Fruit fly (Drosophila melanogaster) whole organism, embryonic: ENCODE data around the gene CG12659.

Source experiments
- Atf3 ChIP-seq: fragments of 200-800 bp; sonication (Bioruptor generic); optimal IDR thresholded peaks from 3 replicates; lab custom pipeline; 2016; ENCODE audit warnings: missing biosample characterization, missing genetic modification characterization
- Bteb2 ChIP-seq: fragments of 200-800 bp; sonication (Bioruptor generic); optimal IDR thresholded peaks from 2 replicates; lab custom pipeline; 2016; ENCODE audit warnings: missing biosample characterization, missing genetic modification characterization
- C15 ChIP-seq: fragments of 200-800 bp; sonication (Bioruptor generic); IDR thresholded peaks from 3 replicates; pipeline ENCODE4 v1.3.6; 2022; ENCODE audit warnings: missing biosample characterization, missing genetic modification characterization
- CG10209 ChIP-seq: fragments of 200-800 bp; sonication (Bioruptor generic); optimal IDR thresholded peaks from 3 replicates; lab custom pipeline; 2017; ENCODE audit warnings: missing biosample characterization, mild to moderate bottlenecking, missing genetic modification characterization, missing genetic modification reagents
- CG1024 ChIP-seq: fragments of 200-800 bp; sonication (Bioruptor generic); IDR thresholded peaks from 2 replicates; pipeline ENCODE4 v1.3.6; 2022; ENCODE audit warnings: missing biosample characterization, missing genetic modification characterization
- CG1233 ChIP-seq: fragments of 200-800 bp; sonication (Bioruptor generic); optimal IDR thresholded peaks from 4 replicates; lab custom pipeline; 2018; ENCODE audit warnings: missing biosample characterization, mild to moderate bottlenecking, missing genetic modification characterization
- CG12744 ChIP-seq: fragments of 200-800 bp; sonication (Bioruptor generic); optimal IDR thresholded peaks from 2 replicates; lab custom pipeline; 2016; ENCODE audit warnings: missing biosample characterization, missing genetic modification characterization
- CG12769 ChIP-seq: fragments of 200-800 bp; sonication (Bioruptor generic); optimal IDR thresholded peaks from 2 replicates; lab custom pipeline; 2019; ENCODE audit warnings: missing biosample characterization, mild to moderate bottlenecking, missing genetic modification characterization, moderate library complexity
- CG14667 ChIP-seq: fragments of 200-800 bp; sonication (Bioruptor generic); IDR thresholded peaks from 2 replicates; pipeline ENCODE4 v1.3.6; 2022; ENCODE audit warnings: missing biosample characterization, missing genetic modification characterization
- CG15514 ChIP-seq: fragments of 200-800 bp; sonication (Bioruptor generic); optimal IDR thresholded peaks from 3 replicates; lab custom pipeline; 2017; ENCODE audit warnings: missing biosample characterization, missing genetic modification characterization, mild to moderate bottlenecking, moderate library complexity, missing genetic modification reagents
- CG15601 ChIP-seq: fragments of 200-800 bp; sonication (Bioruptor generic); optimal IDR thresholded peaks from 3 replicates; lab custom pipeline; 2019; ENCODE audit warnings: missing biosample characterization, mild to moderate bottlenecking, missing genetic modification characterization, moderate library complexity
- CG1602 ChIP-seq: fragments of 200-800 bp; sonication (Bioruptor generic); optimal IDR thresholded peaks from 3 replicates; lab custom pipeline; 2016; ENCODE audit warnings: missing biosample characterization, missing genetic modification characterization
- CG1603 ChIP-seq: fragments of 200-800 bp; sonication (Bioruptor generic); optimal IDR thresholded peaks from 2 replicates; lab custom pipeline; 2019; ENCODE audit warnings: missing biosample characterization, mild to moderate bottlenecking, missing genetic modification characterization, moderate library complexity
- CG1647 ChIP-seq: fragments of 200-800 bp; sonication (Bioruptor generic); optimal IDR thresholded peaks from 3 replicates; lab custom pipeline; 2016; ENCODE audit warnings: missing biosample characterization, missing genetic modification characterization
- CG16813 ChIP-seq: fragments of 200-800 bp; sonication (Bioruptor generic); IDR thresholded peaks from 3 replicates; pipeline ENCODE4 v1.3.6; 2022; ENCODE audit warnings: missing biosample characterization, missing genetic modification characterization; ENCODE audit not compliant: partially characterized antibody
- CG2712 ChIP-seq: fragments of 200-800 bp; optimal IDR thresholded peaks from 3 replicates; lab custom pipeline; 2019; ENCODE audit warnings: missing biosample characterization, mild to moderate bottlenecking, missing genetic modification characterization, moderate library complexity
- CG30020 ChIP-seq: fragments of 200-800 bp; optimal IDR thresholded peaks from 2 replicates; lab custom pipeline; 2019; ENCODE audit warnings: missing biosample characterization, mild to moderate bottlenecking, missing genetic modification characterization, moderate library complexity
- CG31441 ChIP-seq: fragments of 200-800 bp; sonication (Bioruptor generic); IDR thresholded peaks from 2 replicates; pipeline ENCODE4 v1.3.6; 2022; ENCODE audit warnings: missing biosample characterization, missing genetic modification characterization
- CG4328 ChIP-seq: fragments of 200-800 bp; sonication (Bioruptor generic); optimal IDR thresholded peaks from 3 replicates; lab custom pipeline; 2017; ENCODE audit warnings: missing biosample characterization, missing genetic modification reagents, missing genetic modification characterization
- CG4820 ChIP-seq: fragments of 200-800 bp; sonication (Bioruptor generic); optimal IDR thresholded peaks from 3 replicates; lab custom pipeline; 2016; ENCODE audit warnings: missing biosample characterization, missing genetic modification characterization
- CG5245 ChIP-seq: fragments of 200-800 bp; sonication (Bioruptor generic); optimal IDR thresholded peaks from 3 replicates; lab custom pipeline; 2016; ENCODE audit warnings: missing biosample characterization, missing genetic modification characterization
- CG7786 ChIP-seq: fragments of 200-800 bp; sonication (Bioruptor generic); optimal IDR thresholded peaks from 2 replicates; lab custom pipeline; 2016; ENCODE audit warnings: missing biosample characterization, missing genetic modification characterization
- CG9876 ChIP-seq: fragments of 200-800 bp; sonication (Bioruptor generic); optimal IDR thresholded peaks from 2 replicates; lab custom pipeline; 2016; ENCODE audit warnings: missing biosample characterization, missing genetic modification characterization
- Drgx ChIP-seq: fragments of 200-800 bp; sonication (Bioruptor generic); IDR thresholded peaks from 2 replicates; pipeline ENCODE4 v1.3.6; 2022; ENCODE audit warnings: missing biosample characterization, missing genetic modification characterization
- Eip74EF ChIP-seq, 2 experiments: fragments of 200-800 bp in 1 of 2; fragments of >200 bp in 1 of 2; sonication (Bioruptor generic) in 1 of 2; optimal IDR thresholded peaks; 2 replicates each; lab custom pipeline; 2017 to 2019; ENCODE audit warnings: missing biosample characterization in 2 of 2, missing genetic modification characterization in 2 of 2, mild to moderate bottlenecking in 1 of 2, moderate library complexity in 1 of 2
- Elba2 ChIP-seq: fragments of 200-800 bp; sonication (Bioruptor generic); optimal IDR thresholded peaks from 3 replicates; lab custom pipeline; 2016; ENCODE audit warnings: missing biosample characterization, missing genetic modification characterization
- Fer3 ChIP-seq: fragments of 200-800 bp; sonication (Bioruptor generic); optimal IDR thresholded peaks from 2 replicates; lab custom pipeline; 2018; ENCODE audit warnings: missing biosample characterization, mild to moderate bottlenecking, missing genetic modification characterization, moderate library complexity
- Gsc ChIP-seq: fragments of 200-800 bp; sonication (Bioruptor generic); IDR thresholded peaks from 2 replicates; pipeline ENCODE4 v1.3.6; 2022; ENCODE audit warnings: missing biosample characterization, missing genetic modification characterization
- Gug ChIP-seq: fragments of 200-800 bp; sonication (Bioruptor generic); IDR thresholded peaks from 4 replicates; pipeline ENCODE4 v1.3.6; 2022; ENCODE audit warnings: missing biosample characterization, missing genetic modification characterization
- Hey ChIP-seq: fragments of 200-800 bp; sonication (Bioruptor generic); optimal IDR thresholded peaks from 3 replicates; lab custom pipeline; 2018; ENCODE audit warnings: missing biosample characterization, mild to moderate bottlenecking, missing genetic modification characterization
- MBD-R2 ChIP-seq: fragments of 200-800 bp; sonication (Bioruptor generic); IDR thresholded peaks from 2 replicates; pipeline ENCODE4 v1.3.6; 2022; ENCODE audit warnings: missing biosample characterization, missing genetic modification characterization
- Meics ChIP-seq: fragments of 200-800 bp; sonication (Bioruptor generic); optimal IDR thresholded peaks from 2 replicates; lab custom pipeline; 2017; ENCODE audit warnings: missing biosample characterization, mild to moderate bottlenecking, missing genetic modification characterization
- Mes4 ChIP-seq: fragments of 200-800 bp; sonication (Bioruptor generic); optimal IDR thresholded peaks from 2 replicates; lab custom pipeline; 2016; ENCODE audit warnings: missing biosample characterization, missing genetic modification characterization
- Myb ChIP-seq: fragments of 200-800 bp; sonication (Bioruptor generic); optimal IDR thresholded peaks from 2 replicates; lab custom pipeline; 2016; ENCODE audit warnings: missing biosample characterization, missing genetic modification characterization
- Opbp ChIP-seq: fragments of 200-800 bp; sonication (Bioruptor generic); IDR thresholded peaks from 3 replicates; pipeline ENCODE4 v1.3.6; 2022; ENCODE audit warnings: missing biosample characterization, missing genetic modification characterization; ENCODE audit not compliant: partially characterized antibody
- Stat92E ChIP-seq, 3 experiments: fragments of >200 bp in 2 of 3; fragments of 200-800 bp in 1 of 3; sonication (Bioruptor generic) in 1 of 3; optimal IDR thresholded peaks; 2 replicates each; lab custom pipeline; 2017 to 2019; ENCODE audit warnings: missing biosample characterization in 3 of 3, missing genetic modification characterization in 3 of 3, mild to moderate bottlenecking in 1 of 3, moderate library complexity in 1 of 3
- Xrp1 ChIP-seq: fragments of 200-800 bp; sonication (Bioruptor generic); IDR thresholded peaks from 2 replicates; pipeline ENCODE4 v1.3.6; 2022; ENCODE audit warnings: missing biosample characterization, missing genetic modification characterization
- amos ChIP-seq: fragments of 200-800 bp; sonication (Bioruptor generic); IDR thresholded peaks from 2 replicates; pipeline ENCODE4 v1.3.6; 2022; ENCODE audit warnings: missing biosample characterization, missing genetic modification characterization; ENCODE audit not compliant: partially characterized antibody
- cas ChIP-seq: fragments of 200-800 bp; sonication (Bioruptor generic); IDR thresholded peaks from 2 replicates; pipeline ENCODE4 v1.3.6; 2022; ENCODE audit warnings: missing biosample characterization, missing genetic modification characterization
- dan ChIP-seq: fragments of 200-800 bp; sonication (Bioruptor generic); IDR thresholded peaks from 2 replicates; pipeline ENCODE4 v1.3.6; 2022; ENCODE audit warnings: missing biosample characterization, missing genetic modification characterization
- dysf ChIP-seq: fragments of 200-800 bp; sonication (Bioruptor generic); IDR thresholded peaks from 3 replicates; pipeline ENCODE4 v1.3.6; 2022; ENCODE audit warnings: missing biosample characterization, missing genetic modification characterization
- fu2 ChIP-seq: fragments of 200-800 bp; sonication (Bioruptor generic); optimal IDR thresholded peaks from 2 replicates; lab custom pipeline; 2016; ENCODE audit warnings: missing biosample characterization, missing genetic modification characterization
- grn ChIP-seq: fragments of 200-800 bp; sonication (Bioruptor generic); optimal IDR thresholded peaks from 3 replicates; lab custom pipeline; 2017; ENCODE audit warnings: missing biosample characterization, missing genetic modification characterization
- inv ChIP-seq: fragments of 200-800 bp; sonication (Bioruptor generic); IDR thresholded peaks from 2 replicates; pipeline ENCODE4 v1.3.6; 2022; ENCODE audit warnings: missing biosample characterization, missing genetic modification characterization; ENCODE audit not compliant: partially characterized antibody
- nerfin-2 ChIP-seq: fragments of 200-800 bp; sonication (Bioruptor generic); IDR thresholded peaks from 2 replicates; pipeline ENCODE4 v1.3.6; 2022; ENCODE audit warnings: missing biosample characterization, missing genetic modification characterization; ENCODE audit not compliant: partially characterized antibody
- repo ChIP-seq: fragments of 200-800 bp; sonication (Bioruptor generic); optimal IDR thresholded peaks from 2 replicates; lab custom pipeline; 2016; ENCODE audit warnings: missing biosample characterization, missing genetic modification characterization
- sisA ChIP-seq: fragments of 200-800 bp; sonication (Bioruptor generic); IDR thresholded peaks from 2 replicates; pipeline ENCODE4 v1.3.6; 2022; ENCODE audit warnings: missing biosample characterization, missing genetic modification characterization
- stc ChIP-seq: fragments of 200-800 bp; sonication (Bioruptor generic); IDR thresholded peaks from 2 replicates; pipeline ENCODE4 v1.3.6; 2022; ENCODE audit warnings: missing biosample characterization, missing genetic modification characterization
- stwl ChIP-seq: fragments of 200-800 bp; sonication (Bioruptor generic); optimal IDR thresholded peaks from 3 replicates; lab custom pipeline; 2018; ENCODE audit warnings: missing biosample characterization, mild to moderate bottlenecking, missing genetic modification characterization, moderate library complexity
- tap ChIP-seq: fragments of 200-800 bp; optimal IDR thresholded peaks from 3 replicates; lab custom pipeline; 2019; ENCODE audit warnings: missing biosample characterization, mild to moderate bottlenecking, missing genetic modification characterization, moderate library complexity
- usp ChIP-seq: fragments of >200 bp; optimal IDR thresholded peaks from 2 replicates; lab custom pipeline; 2017; ENCODE audit warnings: missing biosample characterization, missing genetic modification characterization
- vvl ChIP-seq: fragments of 200-800 bp; sonication (Bioruptor generic); IDR thresholded peaks from 2 replicates; pipeline ENCODE4 v1.3.6; 2022; ENCODE audit warnings: missing biosample characterization, missing genetic modification characterization

Gene CG12659

dm6 chrX:8601165-8601564, 9.6 kb upstream of the CG12659 start (continued):
- TF ChIP-seq MBD-R2 (GFP tag; lab: Robert Waterston, UW), result no peak
- no peak for TF ChIP-seq Elba2 (GFP tag; lab: Kevin White, UChicago)
- TF ChIP-seq repo (GFP tag; lab: Kevin White, UChicago), result no peak
- TF ChIP-seq CG15514 (GFP tag; lab: Kevin White, UChicago), result no peak
- no peak for TF ChIP-seq Opbp (GFP tag; lab: Robert Waterston, UW)
- no peak for TF ChIP-seq Atf3 (GFP tag; lab: Kevin White, UChicago)
- TF ChIP-seq inv (GFP tag; lab: Robert Waterston, UW), result no peak
- peak; percentile 65 for TF ChIP-seq dysf (GFP tag; lab: Robert Waterston, UW)
- TF ChIP-seq CG4820 (GFP tag; lab: Kevin White, UChicago), result peak; percentile 8
- TF ChIP-seq CG5245, result peak; percentile 14
- no peak for TF ChIP-seq CG7786 (GFP tag; lab: Kevin White, UChicago)
- TF ChIP-seq CG14667 (GFP tag; lab: Robert Waterston, UW), result no peak
- no peak for TF ChIP-seq CG16813 (GFP tag; lab: Robert Waterston, UW)
- TF ChIP-seq grn (GFP tag; lab: Kevin White, UChicago), result no peak
- TF ChIP-seq Gug (GFP tag; lab: Robert Waterston, UW), result peak; percentile 58; the same call in 3 of the 4 replicates
- TF ChIP-seq CG1233 (GFP tag; lab: Kevin White, UChicago), result no peak
- TF ChIP-seq nerfin-2, result no peak
- TF ChIP-seq vvl, result peak; percentile 57; the same call in 1 of the 2 replicates
- TF ChIP-seq Stat92E (GFP tag; optimal IDR thresholded peaks at IDR 0.05; lab: Kevin White, UChicago), result no peak
- TF ChIP-seq stc (GFP tag; lab: Robert Waterston, UW), result no peak
- no peak for TF ChIP-seq cas (GFP tag; lab: Robert Waterston, UW)
- no peak for TF ChIP-seq Myb
- TF ChIP-seq CG2712 (tag; lab: Kevin White, UChicago), result peak; percentile 44
- peak; percentile 28 for TF ChIP-seq CG10209 (GFP tag; lab: Kevin White, UChicago)
- TF ChIP-seq fu2, result no peak
- TF ChIP-seq sisA (GFP tag; lab: Robert Waterston, UW), result peak; percentile 39; the same call in 1 of the 2 replicates
- TF ChIP-seq CG30020 (tag; lab: Kevin White, UChicago), result no peak
- peak; percentile 57; the same call in 1 of the 2 replicates for TF ChIP-seq Xrp1 (GFP tag; lab: Robert Waterston, UW)
- no peak for TF ChIP-seq dan (GFP tag; lab: Robert Waterston, UW)
- no peak for TF ChIP-seq Gsc
- no peak for TF ChIP-seq CG9876 (GFP tag; lab: Kevin White, UChicago)
- no peak for TF ChIP-seq Hey (tag; lab: Kevin White, UChicago)
- TF ChIP-seq stwl (tag; lab: Kevin White, UChicago), result no peak
- no peak for TF ChIP-seq tap (tag; lab: Kevin White, UChicago)
- peak; percentile 68 for TF ChIP-seq Drgx
- TF ChIP-seq Meics, result no peak
- TF ChIP-seq Eip74EF (GFP tag; optimal IDR thresholded peaks at IDR 0.05; lab: Kevin White, UChicago), result no peak
- no peak for TF ChIP-seq CG1603 (tag; lab: Kevin White, UChicago)
- no peak for TF ChIP-seq CG12769 (tag; lab: Kevin White, UChicago)
- TF ChIP-seq CG31441 (GFP tag; lab: Robert Waterston, UW), result no peak
- no peak for TF ChIP-seq CG15601 (tag; lab: Kevin White, UChicago)
- TF ChIP-seq Bteb2 (GFP tag; lab: Kevin White, UChicago), result no peak
- no peak for TF ChIP-seq Mes4 (GFP tag; lab: Kevin White, UChicago)
- no peak for TF ChIP-seq CG1024 (GFP tag; lab: Robert Waterston, UW)
- TF ChIP-seq Fer3 (tag; lab: Kevin White, UChicago), result no peak
- no peak for TF ChIP-seq CG4328 (GFP tag; lab: Kevin White, UChicago)
- no peak for TF ChIP-seq CG1647 (GFP tag; lab: Kevin White, UChicago)
- no peak for TF ChIP-seq usp (GFP tag; lab: Kevin White, UChicago)
- TF ChIP-seq amos (GFP tag; lab: Robert Waterston, UW), result no peak
- no peak for TF ChIP-seq CG12744 (GFP tag; lab: Kevin White, UChicago)
- no peak for TF ChIP-seq C15 (GFP tag; lab: Robert Waterston, UW)
- peak; percentile 30 for TF ChIP-seq CG1602 (GFP tag; lab: Kevin White, UChicago)
